Fruit fly (Drosophila melanogaster) whole organism: ENCODE data around the gene Imp.

Source experiments
- Dll ChIP-seq: fragments of >200 bp; optimal IDR thresholded peaks from 2 replicates; lab custom pipeline; 2017
- EcR ChIP-seq, 2 experiments: fragments of >200 bp; optimal IDR thresholded peaks; 2 replicates each; lab custom pipeline; 2017; ENCODE audit warnings: missing biosample characterization in 2 of 2, missing genetic modification characterization in 2 of 2, missing genetic modification reagents in 2 of 2
- pan ChIP-seq: fragments of >200 bp; optimal IDR thresholded peaks from 2 replicates; lab custom pipeline; 2017
- usp ChIP-seq: fragments of >200 bp; optimal IDR thresholded peaks from 2 replicates; lab custom pipeline; 2017; ENCODE audit warnings: missing biosample characterization, missing genetic modification characterization, mixed read lengths

dm6 chrX:10783374-10784064 is 40.6 kb downstream of the Imp start:
- TF ChIP-seq pan (lab: Kevin White, UChicago) (no peak), Dll (no peak), EcR (GFP tag; optimal IDR thresholded peaks at IDR 0.05; lab: Kevin White, UChicago) (no peak), usp (no peak)
